Worm (Caenorhabditis elegans) whole organism, young adult: ENCODE results near the gene vem-1.

Experiments used
- C06A6.2 ChIP-seq: fragments of 200-800 bp; sonication (Bioruptor generic); conservative IDR thresholded peaks from 2 replicates; pipeline ENCODE4 v1.3.6; 2022; ENCODE audit warnings: missing genetic modification characterization, missing compliant biosample characterization
- F57C9.4 ChIP-seq: sonication (generic microtip); optimal IDR thresholded peaks from 2 replicates; lab custom pipeline; 2017; ENCODE audit warnings: mild to moderate bottlenecking, missing genetic modification characterization, missing compliant biosample characterization
- T26A5.8 ChIP-seq: sonication (generic microtip); optimal IDR thresholded peaks from 2 replicates; lab custom pipeline; 2016; ENCODE audit warnings: missing genetic modification characterization, missing compliant biosample characterization
- attf-5 ChIP-seq: fragments of 200-800 bp; sonication (Bioruptor generic); optimal IDR thresholded peaks from 2 replicates; lab custom pipeline; 2018; ENCODE audit warnings: mild to moderate bottlenecking, missing genetic modification characterization, missing compliant biosample characterization
- hmg-20 ChIP-seq: fragments of 200-800 bp; sonication (Bioruptor generic); IDR thresholded peaks from 2 replicates; pipeline ENCODE4 v1.3.6; 2022; ENCODE audit warnings: missing genetic modification reagents, missing genetic modification characterization, missing compliant biosample characterization
- let-526 ChIP-seq: fragments of 200-800 bp; sonication (Bioruptor generic); IDR thresholded peaks from 2 replicates; pipeline ENCODE4 v1.3.6; 2022; ENCODE audit warnings: missing genetic modification reagents, missing genetic modification characterization, missing compliant biosample characterization
- nhr-120 ChIP-seq: fragments of 200-800 bp; sonication (Bioruptor generic); IDR thresholded peaks from 2 replicates; pipeline ENCODE4 v1.3.6; 2022; ENCODE audit warnings: missing genetic modification characterization, missing compliant biosample characterization
- rpc-1 ChIP-seq, 2 experiments: fragments of 150-350 bp in 1 of 2; sonication (generic microtip) in 1 of 2; optimal IDR thresholded peaks; 2 replicates each; lab custom pipeline; 2014 to 2018; ENCODE audit warnings: missing biosample characterization in 1 of 2, missing genetic modification characterization in 1 of 2, missing genetic modification reagents in 1 of 2, missing genotype in 1 of 2
- snpc-4 ChIP-seq, 5 experiments: fragments of 150-350 bp in 1 of 5; sonication (generic microtip) in 4 of 5; optimal IDR thresholded peaks; 2 replicates each; lab custom pipeline; 2014 to 2018; ENCODE audit warnings: missing genetic modification characterization in 5 of 5, missing biosample characterization in 3 of 5, antibody characterized with exemption in 2 of 5, mild to moderate bottlenecking in 2 of 5, missing compliant biosample characterization in 2 of 5, missing genotype in 2 of 5, moderate library complexity in 2 of 5, missing genetic modification reagents in 1 of 5
- sptf-2 ChIP-seq: fragments of 200-800 bp; sonication (Bioruptor generic); optimal IDR thresholded peaks from 2 replicates; lab custom pipeline; 2018; ENCODE audit warnings: mild to moderate bottlenecking, missing genetic modification characterization, missing compliant biosample characterization
- unc-62 ChIP-seq: fragments of 150-350 bp; optimal IDR thresholded peaks from 2 replicates; lab custom pipeline; 2014; ENCODE audit warnings: missing biosample characterization, missing genetic modification reagents, missing genetic modification characterization

ce11 chrX:8107921-8108320 is 19.5 kb upstream of the vem-1 start, which contains the start of gene K07E3.9:
- no peak for TF ChIP-seq rpc-1 (optimal IDR thresholded peaks at IDR 0.05; lab: Kevin White, UChicago)
- TF ChIP-seq rpc-1 (tag; optimal IDR thresholded peaks at IDR 0.05; lab: Kevin White, UChicago) = no peak
- TF ChIP-seq sptf-2 (GFP tag; lab: Kevin White, UChicago) = no peak
- TF ChIP-seq hmg-20 (GFP tag; lab: Robert Waterston, UW) = no peak
- no peak for TF ChIP-seq C06A6.2
- TF ChIP-seq T26A5.8 (tag; lab: Kevin White, UChicago) = no peak
- TF ChIP-seq let-526 (GFP tag; lab: Robert Waterston, UW) = no peak
- TF ChIP-seq F57C9.4 (tag; lab: Kevin White, UChicago) = no peak
- TF ChIP-seq unc-62 (GFP tag; lab: Kevin White, UChicago) = no peak
- no peak for TF ChIP-seq attf-5 (GFP tag; lab: Kevin White, UChicago)
- TF ChIP-seq snpc-4 (GFP tag; optimal IDR thresholded peaks at IDR 0.05; lab: Kevin White, UChicago) = no peak
- no peak for TF ChIP-seq snpc-4 (tag; optimal IDR thresholded peaks at IDR 0.05; lab: Kevin White, UChicago)
- no peak for TF ChIP-seq nhr-120 (GFP tag; lab: Robert Waterston, UW)
